Worm (Caenorhabditis elegans) whole organism, L3 larva: Measurements from ENCODE around the gene mtm-3.

ENCODE experiments used
- ama-1 ChIP-seq: fragments of 150-350 bp; optimal IDR thresholded peaks from 2 replicates; lab custom pipeline; 2018
- ceh-82 ChIP-seq: fragments of 150-350 bp; optimal IDR thresholded peaks from 2 replicates; lab custom pipeline; 2014; ENCODE audit warnings: missing biosample characterization, missing genetic modification characterization
- ceh-9 ChIP-seq: sonication (generic microtip); optimal IDR thresholded peaks from 2 replicates; lab custom pipeline; 2018; ENCODE audit warnings: missing biosample characterization, missing genetic modification characterization
- fkh-10 ChIP-seq: sonication (generic microtip); optimal IDR thresholded peaks from 2 replicates; lab custom pipeline; 2017; ENCODE audit warnings: missing biosample characterization, missing genetic modification reagents, missing genetic modification characterization
- fos-1 ChIP-seq: fragments of 150-350 bp; optimal IDR thresholded peaks from 2 replicates; lab custom pipeline; 2014; ENCODE audit warnings: missing biosample characterization, missing genetic modification characterization
- mdl-1 ChIP-seq: fragments of 150-350 bp; optimal IDR thresholded peaks from 2 replicates; lab custom pipeline; 2014; ENCODE audit warnings: missing biosample characterization, missing genetic modification characterization
- nhr-11 ChIP-seq: fragments of 150-350 bp; optimal IDR thresholded peaks from 2 replicates; lab custom pipeline; 2014; ENCODE audit warnings: missing biosample characterization, missing genetic modification characterization
- nhr-237 ChIP-seq: fragments of 150-350 bp; optimal IDR thresholded peaks from 2 replicates; lab custom pipeline; 2014; ENCODE audit warnings: missing biosample characterization, missing genetic modification characterization
- nhr-76 ChIP-seq: fragments of 150-350 bp; sonication (generic microtip); optimal IDR thresholded peaks from 5 replicates; lab custom pipeline; 2014; ENCODE audit warnings: missing biosample characterization, missing genetic modification characterization
- nhr-77 ChIP-seq: fragments of 150-350 bp; optimal IDR thresholded peaks from 2 replicates; lab custom pipeline; 2014; ENCODE audit warnings: missing biosample characterization, missing genetic modification characterization
- pqm-1 ChIP-seq: fragments of 150-350 bp; optimal IDR thresholded peaks from 2 replicates; lab custom pipeline; 2017; ENCODE audit warnings: missing biosample characterization, missing genetic modification characterization, inconsistent platforms
- tbx-2 ChIP-seq: sonication (generic microtip); optimal IDR thresholded peaks from 2 replicates; lab custom pipeline; 2016; ENCODE audit warnings: mild to moderate bottlenecking, missing genetic modification characterization, missing compliant biosample characterization
- unc-62 ChIP-seq: fragments of 150-350 bp; sonication (generic microtip); optimal IDR thresholded peaks from 4 replicates; lab custom pipeline; 2014; ENCODE audit warnings: missing biosample characterization, missing genetic modification reagents, missing genetic modification characterization
- ztf-4 ChIP-seq: fragments of 150-350 bp; optimal IDR thresholded peaks from 2 replicates; lab custom pipeline; 2014; ENCODE audit warnings: missing biosample characterization, missing genetic modification characterization

- TF ChIP-seq fos-1 (tag; lab: Kevin White, UChicago), result no peak
- TF ChIP-seq tbx-2 (tag; lab: Kevin White, UChicago), result no peak
- TF ChIP-seq ceh-82 (tag; lab: Kevin White, UChicago), result no peak
- peak; percentile 54 for TF ChIP-seq pqm-1 (tag; lab: Kevin White, UChicago)
- no peak for TF ChIP-seq nhr-237 (tag; lab: Kevin White, UChicago)
- TF ChIP-seq nhr-77 (tag; lab: Kevin White, UChicago), result no peak
- no peak for TF ChIP-seq unc-62 (GFP tag; lab: Kevin White, UChicago)
- TF ChIP-seq nhr-76, result no peak
- no peak for TF ChIP-seq mdl-1
- TF ChIP-seq fkh-10 (GFP tag; lab: Kevin White, UChicago), result no peak
- no peak for TF ChIP-seq ztf-4 (tag; lab: Kevin White, UChicago)
- TF ChIP-seq nhr-11 (tag; lab: Kevin White, UChicago), result no peak
- TF ChIP-seq ama-1 (lab: Kevin White, UChicago), result no peak
- no peak for TF ChIP-seq ceh-9
These were observed 19.9 kb upstream of the mtm-3 start for ce11 chrIII:3820134-3820533.
